Worm (Caenorhabditis elegans) whole organism, mixed stage, embryonic: Measurements from ENCODE around the gene K04C2.5.

Experiments
- elt-1 ChIP-seq: sonication (generic microtip); optimal IDR thresholded peaks from 2 replicates; lab custom pipeline; 2017; ENCODE audit warnings: missing genetic modification characterization, mild to moderate bottlenecking, missing compliant biosample characterization, antibody characterized with exemption, moderate library complexity, borderline replicate concordance; ENCODE audit not compliant: insufficient read depth
- elt-3 ChIP-seq: fragments of 150-350 bp; optimal IDR thresholded peaks from 2 replicates; lab custom pipeline; 2014; ENCODE audit warnings: missing biosample characterization, missing genetic modification characterization
- mep-1 ChIP-seq: fragments of 150-350 bp; optimal IDR thresholded peaks from 2 replicates; lab custom pipeline; 2017; ENCODE audit warnings: missing biosample characterization, missing genetic modification reagents, missing genetic modification characterization, inconsistent platforms
- nhr-237 ChIP-seq: fragments of 150-350 bp; optimal IDR thresholded peaks from 2 replicates; lab custom pipeline; 2014; ENCODE audit warnings: missing biosample characterization, missing genetic modification characterization
- nhr-28 ChIP-seq: fragments of 150-350 bp; optimal IDR thresholded peaks from 2 replicates; lab custom pipeline; 2014; ENCODE audit warnings: missing biosample characterization, missing genetic modification characterization
- pha-4 ChIP-seq: fragments of 150-350 bp; optimal IDR thresholded peaks from 2 replicates; lab custom pipeline; 2018; ENCODE audit warnings: missing biosample characterization, missing genetic modification reagents, missing genetic modification characterization
- snpc-4 ChIP-seq: fragments of 150-350 bp; optimal IDR thresholded peaks from 2 replicates; lab custom pipeline; 2014; ENCODE audit warnings: missing biosample characterization, missing genetic modification characterization
- sptf-1 ChIP-seq: sonication (generic microtip); optimal IDR thresholded peaks from 2 replicates; lab custom pipeline; 2017; ENCODE audit warnings: mild to moderate bottlenecking, missing genetic modification characterization, moderate library complexity, missing compliant biosample characterization
- unc-62 ChIP-seq: fragments of 150-350 bp; optimal IDR thresholded peaks from 2 replicates; lab custom pipeline; 2014; ENCODE audit warnings: missing biosample characterization, missing genetic modification reagents, missing genetic modification characterization

DNA sequence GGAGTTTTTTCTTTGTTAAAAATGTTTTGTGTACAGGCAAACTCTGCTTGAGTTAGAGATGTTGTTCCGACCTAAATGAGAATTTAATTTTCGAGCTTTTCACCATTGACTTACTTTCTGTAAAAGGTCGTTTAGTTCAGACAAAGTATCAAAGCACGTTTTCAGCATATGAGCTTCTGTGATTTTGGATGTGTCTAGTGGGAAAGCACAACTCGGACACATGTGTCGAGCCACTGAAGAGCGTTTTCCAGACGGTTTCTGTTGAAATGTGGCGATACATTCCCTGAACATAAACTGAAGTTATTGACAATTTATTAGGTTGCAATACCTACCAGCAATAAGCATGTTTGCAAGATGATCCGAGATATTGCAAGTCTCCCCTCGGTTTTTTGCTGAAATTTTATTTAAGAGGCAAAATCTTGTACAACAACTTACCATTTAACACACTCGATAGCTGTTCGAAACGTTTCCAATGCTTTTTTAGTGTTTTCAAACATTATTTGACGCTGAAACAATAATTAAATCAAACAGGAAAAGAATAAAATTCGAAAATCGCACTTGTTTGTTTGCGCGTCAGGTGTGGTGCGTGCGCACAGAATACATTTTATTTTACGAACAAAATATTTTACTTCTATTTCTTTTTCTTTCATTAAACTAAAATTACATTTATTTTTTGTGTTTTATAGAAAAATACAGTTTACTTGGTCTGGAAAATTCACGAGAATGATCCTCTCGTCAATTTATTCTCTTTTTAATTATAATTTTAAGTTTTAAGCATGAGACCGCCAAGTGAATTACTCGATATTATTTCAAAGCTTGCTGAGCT, 2.2 kb downstream of the K04C2.5 start, which contains the start of the genes brd-1 and K04C2.2:
- TF ChIP-seq elt-1 (tag; lab: Kevin White, UChicago): no peak
- TF ChIP-seq nhr-237 (tag; lab: Kevin White, UChicago): no peak
- TF ChIP-seq mep-1 (tag; lab: Kevin White, UChicago): no peak
- TF ChIP-seq elt-3 (tag; lab: Kevin White, UChicago): no peak
- no peak for TF ChIP-seq unc-62 (GFP tag; lab: Kevin White, UChicago)
- no peak for TF ChIP-seq snpc-4 (tag; lab: Kevin White, UChicago)
- no peak for TF ChIP-seq sptf-1
- no peak for TF ChIP-seq nhr-28 (tag; lab: Kevin White, UChicago)
- no peak for TF ChIP-seq pha-4 (tag; lab: Kevin White, UChicago)
